Worm (Caenorhabditis elegans): ENCODE data around the gene spl-3.

The spl-3 gene

DNA sequence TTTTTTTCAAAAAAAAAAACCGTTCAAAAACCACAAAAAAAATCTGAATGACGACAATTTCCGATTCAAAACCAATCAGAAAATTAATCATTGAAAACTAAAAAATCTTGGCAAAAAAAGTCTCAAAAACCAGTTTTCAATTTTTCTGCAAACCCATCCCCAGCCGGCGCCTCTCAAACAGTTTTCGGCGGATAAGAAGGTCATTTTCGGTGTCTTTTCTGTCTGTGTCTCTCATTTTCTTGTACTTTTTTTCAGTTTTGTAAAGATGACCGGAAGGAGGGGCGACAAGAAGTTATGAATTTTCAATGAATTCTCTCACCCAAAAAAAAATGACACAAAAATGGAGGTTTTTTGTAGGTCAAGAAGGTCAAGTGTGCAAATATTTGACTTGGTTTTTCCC is 37.7 kb upstream of the spl-3 start:
- no peak for TF ChIP-seq lin-13 (GFP tag; optimal IDR thresholded peaks at IDR 0.05)
- no peak for TF ChIP-seq F10B5.3 (tag; optimal IDR thresholded peaks at IDR 0.05)
- TF ChIP-seq ces-1 (GFP tag; optimal IDR thresholded peaks at IDR 0.05) = no peak
- TF ChIP-seq nhr-77 (tag; optimal IDR thresholded peaks at IDR 0.05) = no peak
- 0 out of 2 replicates have a peak, but pooled peaks have one; percentile 20 for TF ChIP-seq tra-1 (GFP tag; IDR thresholded peaks at IDR 0.05)

ce11 chrIV:1157928-1158327 is 34.9 kb upstream of the spl-3 start, which contains the start of gene C50A2.3:
TSS of gene C50A2.3 (minus strand) at chrIV:1158028.
- no peak for TF ChIP-seq mes-2 (tag; optimal IDR thresholded peaks at IDR 0.05; ENCODE audit: poor library complexity, severe bottlenecking)
- no peak for TF ChIP-seq lsy-2 (tag; optimal IDR thresholded peaks at IDR 0.05)
- TF ChIP-seq nhr-77 (tag; optimal IDR thresholded peaks at IDR 0.05) = no peak
- no peak for TF ChIP-seq spr-3 (GFP tag; optimal IDR thresholded peaks at IDR 0.05)
- no peak for TF ChIP-seq lim-7 (GFP tag; IDR thresholded peaks at IDR 0.05)
- TF ChIP-seq tra-1 (GFP tag; IDR thresholded peaks at IDR 0.05) = no peak
- TF ChIP-seq nhr-111 (GFP tag; optimal IDR thresholded peaks at IDR 0.05) = no peak
- TF ChIP-seq spr-1 (tag; optimal IDR thresholded peaks at IDR 0.05) = no peak
- TF ChIP-seq egl-43 (GFP tag; IDR thresholded peaks at IDR 0.05) = no peak
- TF ChIP-seq hlh-30 (tag; optimal IDR thresholded peaks at IDR 0.05; ENCODE audit: insufficient read depth) = no peak
- no peak for TF ChIP-seq lin-29 (GFP tag; IDR thresholded peaks at IDR 0.05)

- TF ChIP-seq Y5F2A.4 (GFP tag; optimal IDR thresholded peaks at IDR 0.05) = no peak
- TF ChIP-seq nhr-77 (tag; optimal IDR thresholded peaks at IDR 0.05) = no peak
- no peak for TF ChIP-seq dpl-1 (GFP tag; optimal IDR thresholded peaks at IDR 0.05)
- TF ChIP-seq lin-1 (GFP tag; IDR thresholded peaks at IDR 0.05) = no peak
- no peak for TF ChIP-seq lir-3 (tag; optimal IDR thresholded peaks at IDR 0.05)
- TF ChIP-seq nhr-76 (tag; optimal IDR thresholded peaks at IDR 0.05) = no peak
- no peak for TF ChIP-seq T20F7.1 (GFP tag; optimal IDR thresholded peaks at IDR 0.05)
- TF ChIP-seq R02D3.7 (tag; optimal IDR thresholded peaks at IDR 0.05) = no peak
- TF ChIP-seq spr-1 (tag; optimal IDR thresholded peaks at IDR 0.05) = no peak
- no peak for TF ChIP-seq F49E8.2 (tag; optimal IDR thresholded peaks at IDR 0.05; ENCODE audit: borderline replicate concordance)
- no peak for TF ChIP-seq rbr-2 (tag; optimal IDR thresholded peaks at IDR 0.05)
These were observed 32.5 kb upstream of the spl-3 start, which contains the start of gene ets-8 for ce11 chrIV:1160386-1160785. TSS of gene ets-8 (minus strand) at chrIV:1160486.

ce11 chrIV:1163126-1163525 is 29.7 kb upstream of the spl-3 start, which contains the start of gene C50A2.7:
TSS of gene C50A2.7 (plus strand) at chrIV:1163426.
- peak in 1 of 2 experiments; percentile 85 for TF ChIP-seq unc-62 (GFP tag; optimal IDR thresholded peaks at IDR 0.05 in 1 of 2)
- no peak for TF ChIP-seq unc-62 (tag; optimal IDR thresholded peaks at IDR 0.05)
- no peak for TF ChIP-seq arid-1 (GFP tag; conservative IDR thresholded peaks at IDR 0.05)

- peak; percentile 8 for TF ChIP-seq aha-1 (tag)
- TF ChIP-seq Y5F2A.4 (GFP tag; optimal IDR thresholded peaks at IDR 0.05) = no peak
These were observed 25.5 kb upstream of the spl-3 start for ce11 chrIV:1167352-1167751.

DNA sequence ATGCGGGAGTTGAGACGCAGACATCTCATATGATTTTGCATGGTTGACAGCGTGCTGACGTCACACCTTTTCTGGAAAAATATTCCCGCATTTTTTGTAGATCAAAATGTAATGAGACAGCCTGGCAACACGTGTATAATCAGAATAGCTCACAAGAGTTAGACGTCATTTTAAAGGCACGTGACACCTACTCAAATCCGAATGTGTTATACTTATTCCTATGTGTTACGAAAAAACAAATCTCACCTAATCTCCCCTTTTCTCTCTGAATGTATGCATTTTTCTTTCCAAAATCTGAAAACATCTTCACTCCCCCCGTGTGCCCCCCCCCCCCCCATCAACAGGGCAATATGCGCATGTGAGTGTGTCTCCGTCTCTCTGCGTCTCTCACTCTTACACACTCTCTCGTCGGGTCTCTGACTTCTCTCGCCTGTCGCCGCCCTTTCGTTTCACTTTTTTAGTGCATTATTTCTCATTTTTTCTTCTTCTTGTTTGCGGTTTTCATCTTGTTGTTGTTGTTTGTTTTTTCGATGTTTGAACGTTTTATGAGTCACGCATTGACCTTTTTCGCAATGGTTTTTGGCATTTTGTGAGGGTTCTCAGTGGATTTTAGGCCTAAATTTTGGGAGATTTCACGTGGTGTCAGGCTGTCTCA is 24.4 kb upstream of the spl-3 start:
- TF ChIP-seq rbr-2 (tag; optimal IDR thresholded peaks at IDR 0.05) (peak; percentile 46), Y105C5A.15 (GFP tag; IDR thresholded peaks at IDR 0.05) (no peak), lin-29 (GFP tag; IDR thresholded peaks at IDR 0.05) (no peak), nhr-102 (tag; optimal IDR thresholded peaks at IDR 0.05) (no peak), dpl-1 (GFP tag; optimal IDR thresholded peaks at IDR 0.05) (peak; percentile 29), dve-1 (tag; optimal IDR thresholded peaks at IDR 0.05; ENCODE audit: insufficient read depth) (peak; percentile 52), lim-7 (GFP tag; IDR thresholded peaks at IDR 0.05) (no peak), F44E2.7 (GFP tag; IDR thresholded peaks at IDR 0.05) (no peak), hmg-1.1 (GFP tag; IDR thresholded peaks at IDR 0.05) (peak; percentile 71), madf-5 (GFP tag; IDR thresholded peaks at IDR 0.05) (no peak), ZK337.2 (GFP tag; IDR thresholded peaks at IDR 0.05) (no peak), hlh-30 (tag; optimal IDR thresholded peaks at IDR 0.05; ENCODE audit: insufficient read depth) (peak; percentile 88), T26A8.4 (GFP tag; IDR thresholded peaks at IDR 0.05) (no peak), fos-1 (tag; optimal IDR thresholded peaks at IDR 0.05) (no peak), egl-43 (GFP tag; IDR thresholded peaks at IDR 0.05) (no peak), nhr-10 (tag; optimal IDR thresholded peaks at IDR 0.05) (no peak), daf-16 (GFP tag; optimal IDR thresholded peaks at IDR 0.05) (peak in 1 of 2 experiments; percentile 58), daf-16 (tag; optimal IDR thresholded peaks at IDR 0.05) (peak; percentile 47), Y5F2A.4 (GFP tag; optimal IDR thresholded peaks at IDR 0.05) (no peak), dmd-9 (GFP tag; IDR thresholded peaks at IDR 0.05) (no peak), hlh-11 (tag; optimal IDR thresholded peaks at IDR 0.05) (peak; percentile 79)
